Worm (Caenorhabditis elegans) whole organism, young adult: ENCODE measurements around the gene ZK938.11.

Source experiments
- B0261.1 ChIP-seq: sonication (generic microtip); optimal IDR thresholded peaks from 2 replicates; lab custom pipeline; 2016; ENCODE audit warnings: mild to moderate bottlenecking, missing genetic modification characterization, moderate library complexity, missing compliant biosample characterization
- C06A6.2 ChIP-seq: fragments of 200-800 bp; sonication (Bioruptor generic); conservative IDR thresholded peaks from 2 replicates; pipeline ENCODE4 v1.3.6; 2022; ENCODE audit warnings: missing genetic modification characterization, missing compliant biosample characterization
- D2030.7 ChIP-seq: fragments of 200-800 bp; sonication (Bioruptor generic); IDR thresholded peaks from 2 replicates; pipeline ENCODE4 v1.3.6; 2022; ENCODE audit warnings: missing genetic modification reagents, missing genetic modification characterization, missing compliant biosample characterization
- F10E7.11 ChIP-seq: sonication (generic microtip); optimal IDR thresholded peaks from 2 replicates; lab custom pipeline; 2017; ENCODE audit warnings: mild to moderate bottlenecking, missing genetic modification characterization, moderate library complexity, missing compliant biosample characterization
- F22D6.2 ChIP-seq: sonication (generic microtip); optimal IDR thresholded peaks from 2 replicates; lab custom pipeline; 2016; ENCODE audit warnings: mild to moderate bottlenecking, missing genetic modification characterization, missing compliant biosample characterization
- F49E8.2 ChIP-seq: sonication (generic microtip); optimal IDR thresholded peaks from 3 replicates; lab custom pipeline; 2017; ENCODE audit warnings: missing genetic modification characterization, mild to moderate bottlenecking, missing compliant biosample characterization, antibody characterized with exemption, moderate library complexity; ENCODE audit not compliant: insufficient read depth
- F55B11.4 ChIP-seq: sonication (generic microtip); optimal IDR thresholded peaks from 2 replicates; lab custom pipeline; 2016; ENCODE audit warnings: missing compliant biosample characterization, missing genetic modification characterization, borderline replicate concordance; ENCODE audit not compliant: insufficient read depth
- K12H6.12 ChIP-seq: fragments of 200-800 bp; sonication (Bioruptor generic); optimal IDR thresholded peaks from 2 replicates; lab custom pipeline; 2018; ENCODE audit warnings: mild to moderate bottlenecking, missing genetic modification characterization, missing compliant biosample characterization
- T07F8.4 ChIP-seq: sonication (generic microtip); optimal IDR thresholded peaks from 2 replicates; lab custom pipeline; 2016; ENCODE audit warnings: mild to moderate bottlenecking, missing genetic modification characterization, moderate library complexity, missing compliant biosample characterization
- T26A5.8 ChIP-seq: sonication (generic microtip); optimal IDR thresholded peaks from 2 replicates; lab custom pipeline; 2016; ENCODE audit warnings: missing genetic modification characterization, missing compliant biosample characterization
- Y56A3A.18 ChIP-seq: fragments of 200-800 bp; sonication (Bioruptor generic); IDR thresholded peaks from 2 replicates; pipeline ENCODE4 v1.3.6; 2022; ENCODE audit warnings: missing genetic modification reagents, missing genetic modification characterization, missing compliant biosample characterization
- Y79H2A.3 ChIP-seq: fragments of 200-800 bp; sonication (Bioruptor generic); conservative IDR thresholded peaks from 2 replicates; pipeline ENCODE4 v1.3.6; 2022; ENCODE audit warnings: missing genetic modification reagents, missing genetic modification characterization, missing compliant biosample characterization
- athp-1 ChIP-seq: sonication (generic microtip); optimal IDR thresholded peaks from 2 replicates; lab custom pipeline; 2017; ENCODE audit warnings: mild to moderate bottlenecking, missing genetic modification characterization, missing compliant biosample characterization
- ccch-3 ChIP-seq: fragments of 200-800 bp; sonication (Bioruptor generic); optimal IDR thresholded peaks from 2 replicates; lab custom pipeline; 2018; ENCODE audit warnings: mild to moderate bottlenecking, missing genetic modification characterization, missing compliant biosample characterization
- cebp-2 ChIP-seq: fragments of 200-800 bp; sonication (Bioruptor generic); IDR thresholded peaks from 2 replicates; pipeline ENCODE4 v1.3.6; 2022; ENCODE audit warnings: missing genetic modification characterization, missing compliant biosample characterization
- chd-7 ChIP-seq: sonication (generic microtip); optimal IDR thresholded peaks from 2 replicates; lab custom pipeline; 2016; ENCODE audit warnings: mild to moderate bottlenecking, missing genetic modification characterization, moderate library complexity, missing compliant biosample characterization
- egl-18 ChIP-seq: fragments of 200-800 bp; sonication (Bioruptor generic); IDR thresholded peaks from 2 replicates; pipeline ENCODE4 v1.3.6; 2022; ENCODE audit warnings: missing genetic modification reagents, missing genetic modification characterization, missing compliant biosample characterization
- egl-44 ChIP-seq: fragments of 200-800 bp; sonication (Bioruptor generic); IDR thresholded peaks from 2 replicates; pipeline ENCODE4 v1.3.6; 2022; ENCODE audit warnings: missing genetic modification reagents, missing genetic modification characterization, missing compliant biosample characterization
- gei-17 ChIP-seq: fragments of 200-800 bp; sonication (Bioruptor generic); optimal IDR thresholded peaks from 2 replicates; lab custom pipeline; 2018; ENCODE audit warnings: mild to moderate bottlenecking, missing genetic modification characterization, missing compliant biosample characterization
- him-1 ChIP-seq: sonication (generic microtip); optimal IDR thresholded peaks from 2 replicates; lab custom pipeline; 2016; ENCODE audit warnings: missing genotype, missing genetic modification reagents, missing genetic modification characterization, missing compliant biosample characterization
- let-607 ChIP-seq, 2 experiments: fragments of 200-800 bp in 1 of 2; sonication (Bioruptor generic) in 1 of 2; sonication (generic microtip) in 1 of 2; optimal IDR thresholded peaks; 2 replicates each; lab custom pipeline; 2016 to 2018; ENCODE audit warnings: mild to moderate bottlenecking in 2 of 2, missing compliant biosample characterization in 2 of 2, missing genetic modification characterization in 2 of 2, moderate library complexity in 2 of 2, missing genotype in 1 of 2
- lin-40 ChIP-seq: sonication (generic microtip); optimal IDR thresholded peaks from 2 replicates; lab custom pipeline; 2016; ENCODE audit warnings: missing genetic modification characterization, mild to moderate bottlenecking, missing compliant biosample characterization, missing genotype, missing genetic modification reagents
- madf-3 ChIP-seq: fragments of 200-800 bp; sonication (Bioruptor generic); IDR thresholded peaks from 2 replicates; pipeline ENCODE4 v1.3.6; 2022; ENCODE audit warnings: missing genetic modification reagents, missing genetic modification characterization, missing compliant biosample characterization
- mcd-1 ChIP-seq: fragments of 200-800 bp; sonication (Bioruptor generic); IDR thresholded peaks from 2 replicates; pipeline ENCODE4 v1.3.6; 2022; ENCODE audit warnings: missing genetic modification reagents, missing genetic modification characterization, missing compliant biosample characterization
- mes-4 ChIP-seq: sonication (generic microtip); optimal IDR thresholded peaks from 2 replicates; lab custom pipeline; 2016; ENCODE audit warnings: missing genotype, missing genetic modification characterization, missing compliant biosample characterization
- nhr-179 ChIP-seq: sonication (generic microtip); optimal IDR thresholded peaks from 2 replicates; lab custom pipeline; 2016; ENCODE audit warnings: mild to moderate bottlenecking, missing genetic modification characterization, missing compliant biosample characterization
- nhr-27 ChIP-seq: fragments of 200-800 bp; sonication (Bioruptor generic); optimal IDR thresholded peaks from 2 replicates; lab custom pipeline; 2018; ENCODE audit warnings: mild to moderate bottlenecking, missing genetic modification characterization, moderate library complexity, missing compliant biosample characterization
- rcor-1 ChIP-seq: fragments of 200-800 bp; sonication (Bioruptor generic); IDR thresholded peaks from 2 replicates; pipeline ENCODE4 v1.3.6; 2022; ENCODE audit warnings: missing genetic modification reagents, missing genetic modification characterization, missing compliant biosample characterization
- snpc-4 ChIP-seq, 5 experiments: fragments of 150-350 bp in 1 of 5; sonication (generic microtip) in 4 of 5; optimal IDR thresholded peaks; 2 replicates each; lab custom pipeline; 2014 to 2018; ENCODE audit warnings: missing genetic modification characterization in 5 of 5, missing biosample characterization in 3 of 5, antibody characterized with exemption in 2 of 5, mild to moderate bottlenecking in 2 of 5, missing compliant biosample characterization in 2 of 5, missing genotype in 2 of 5, moderate library complexity in 2 of 5, missing genetic modification reagents in 1 of 5
- somi-1 ChIP-seq: fragments of 200-800 bp; sonication (Bioruptor generic); optimal IDR thresholded peaks from 2 replicates; lab custom pipeline; 2018; ENCODE audit warnings: mild to moderate bottlenecking, missing genetic modification characterization, missing compliant biosample characterization
- tlf-1 ChIP-seq: fragments of 200-800 bp; sonication (Bioruptor generic); optimal IDR thresholded peaks from 2 replicates; lab custom pipeline; 2018; ENCODE audit warnings: mild to moderate bottlenecking, missing genetic modification characterization, missing compliant biosample characterization
- unc-62 ChIP-seq: fragments of 150-350 bp; optimal IDR thresholded peaks from 2 replicates; lab custom pipeline; 2014; ENCODE audit warnings: missing biosample characterization, missing genetic modification reagents, missing genetic modification characterization
- zfh-2 ChIP-seq: fragments of 200-800 bp; sonication (Bioruptor generic); conservative IDR thresholded peaks from 2 replicates; pipeline ENCODE4 v1.3.6; 2022; ENCODE audit warnings: missing genetic modification reagents, missing genetic modification characterization, missing compliant biosample characterization
- ztf-18 ChIP-seq: sonication (generic microtip); optimal IDR thresholded peaks from 2 replicates; lab custom pipeline; 2016; ENCODE audit warnings: missing genotype, mild to moderate bottlenecking, missing genetic modification characterization, missing compliant biosample characterization
- ztf-22 ChIP-seq: fragments of 200-800 bp; sonication (Bioruptor generic); optimal IDR thresholded peaks from 2 replicates; lab custom pipeline; 2018; ENCODE audit warnings: mild to moderate bottlenecking, missing genetic modification characterization, moderate library complexity, missing compliant biosample characterization

The ZK938.11 gene

ce11 chrII:9886216-9886615 lies 46.0 kb upstream of the ZK938.11 start, which contains the start of gene algn-8 (continued):
- TF ChIP-seq nhr-179 (tag; lab: Kevin White, UChicago) (no peak), K12H6.12 (tag; lab: Kevin White, UChicago) (no peak), B0261.1 (tag; lab: Kevin White, UChicago) (no peak), unc-62 (GFP tag; lab: Kevin White, UChicago) (no peak), tlf-1 (GFP tag; lab: Kevin White, UChicago) (peak; percentile 3), C06A6.2 (no peak), Y56A3A.18 (GFP tag; lab: Robert Waterston, UW) (0 out of 2 replicates have a peak, but pooled peaks have one; percentile 33), madf-3 (GFP tag; lab: Robert Waterston, UW) (0 out of 2 replicates have a peak, but pooled peaks have one; percentile 12), F55B11.4 (no peak), let-607 (tag; optimal IDR thresholded peaks at IDR 0.05; lab: Kevin White, UChicago) (no peak), T07F8.4 (tag; lab: Kevin White, UChicago) (no peak), chd-7 (tag; lab: Kevin White, UChicago) (peak; percentile 45), zfh-2 (GFP tag; lab: Robert Waterston, UW) (no peak), Y79H2A.3 (no peak)

- no peak for TF ChIP-seq cebp-2 (GFP tag; lab: Robert Waterston, UW)
- no peak for TF ChIP-seq nhr-179 (tag; lab: Kevin White, UChicago)
- TF ChIP-seq F22D6.2 (tag; lab: Kevin White, UChicago), result no peak
- TF ChIP-seq athp-1 (tag; lab: Kevin White, UChicago), result no peak
- no peak for TF ChIP-seq F49E8.2 (tag; lab: Kevin White, UChicago)
- TF ChIP-seq ztf-22 (GFP tag; lab: Kevin White, UChicago), result no peak
- TF ChIP-seq snpc-4 (GFP tag; optimal IDR thresholded peaks at IDR 0.05; lab: Kevin White, UChicago), result no peak
- no peak for TF ChIP-seq snpc-4 (tag; optimal IDR thresholded peaks at IDR 0.05; lab: Kevin White, UChicago)
- TF ChIP-seq lin-40 (tag; lab: Kevin White, UChicago), result no peak
- TF ChIP-seq nhr-27, result no peak
- no peak for TF ChIP-seq egl-18
- no peak for TF ChIP-seq D2030.7 (GFP tag; lab: Robert Waterston, UW)
- TF ChIP-seq ztf-18, result no peak
- TF ChIP-seq F10E7.11 (tag; lab: Kevin White, UChicago), result no peak
- no peak for TF ChIP-seq him-1 (tag; lab: Kevin White, UChicago)
- TF ChIP-seq ccch-3 (GFP tag; lab: Kevin White, UChicago), result no peak
- TF ChIP-seq gei-17 (GFP tag; lab: Kevin White, UChicago), result no peak
- no peak for TF ChIP-seq C06A6.2
Observed at ce11 chrII:9880826-9881225, 40.6 kb upstream of the ZK938.11 start, which contains the start of gene C08H9.15. Gene C08H9.15, plus strand, starts transcription at chrII:9881193.

DNA sequence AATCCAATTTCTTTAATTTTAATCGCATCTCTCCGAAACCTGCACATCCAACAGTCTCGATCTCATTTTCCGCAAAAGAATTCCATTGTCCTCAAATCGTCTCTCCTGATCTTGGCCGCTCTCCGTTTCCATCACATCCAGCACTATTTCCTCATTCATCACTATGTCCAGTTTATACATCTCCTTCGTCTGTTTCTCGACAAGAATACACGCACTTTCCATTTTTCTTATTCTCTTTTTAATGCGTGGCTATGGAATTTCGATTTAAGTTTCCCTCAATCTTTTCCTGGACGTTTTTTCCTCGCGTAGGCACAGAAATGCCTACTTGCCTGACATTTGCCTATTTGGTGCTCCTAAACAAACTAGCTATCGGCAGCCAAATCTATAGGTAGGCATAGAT lies 39.6 kb upstream of the ZK938.11 start:
- TF ChIP-seq egl-44, result no peak
- no peak for TF ChIP-seq mes-4 (tag; lab: Kevin White, UChicago)
- no peak for TF ChIP-seq ztf-22 (GFP tag; lab: Kevin White, UChicago)
- TF ChIP-seq mcd-1 (GFP tag; lab: Robert Waterston, UW), result no peak
- TF ChIP-seq athp-1 (tag; lab: Kevin White, UChicago), result no peak
- TF ChIP-seq tlf-1 (GFP tag; lab: Kevin White, UChicago), result no peak
- no peak for TF ChIP-seq T26A5.8 (tag; lab: Kevin White, UChicago)
- no peak for TF ChIP-seq rcor-1
- TF ChIP-seq somi-1 (GFP tag; lab: Kevin White, UChicago), result no peak
- TF ChIP-seq, all 124 proteins: peak for 0
